Worm (Caenorhabditis elegans): ENCODE data around the gene srw-69.
"Not testable (repeated sequence)": the region's sequence is repeated elsewhere in the genome, so short reads cannot be mapped to it uniquely, and the experiment has no call there.

The srw-69 gene

DNA sequence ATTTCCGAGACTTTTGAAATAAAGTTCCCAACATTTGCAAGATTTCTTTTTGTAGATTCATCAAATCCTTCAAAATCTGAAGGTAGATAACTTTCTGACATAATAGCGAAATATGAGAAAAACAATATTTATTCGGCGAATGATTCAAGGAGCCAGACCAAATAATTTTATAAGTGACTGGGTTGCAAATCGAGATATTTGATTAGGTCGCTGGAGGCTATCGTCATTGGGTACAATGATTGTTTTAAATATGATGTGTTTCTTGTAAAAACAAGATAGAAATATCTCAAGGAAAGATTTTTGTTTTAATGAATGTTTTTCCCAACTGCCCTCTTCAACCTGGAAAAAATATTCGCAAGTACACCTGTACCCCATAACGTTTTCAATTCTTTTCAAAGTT is at the start of gene srw-69:
Gene srw-69, minus strand, starts transcription at position 101 of the 400 bp plus-strand sequence.
- TF ChIP-seq him-1 (tag; optimal IDR thresholded peaks at IDR 0.05), result no peak
- no peak for TF ChIP-seq dao-5 (tag; optimal IDR thresholded peaks at IDR 0.05)
- TF ChIP-seq W03F9.2 (tag; optimal IDR thresholded peaks at IDR 0.05), result no peak

DNA sequence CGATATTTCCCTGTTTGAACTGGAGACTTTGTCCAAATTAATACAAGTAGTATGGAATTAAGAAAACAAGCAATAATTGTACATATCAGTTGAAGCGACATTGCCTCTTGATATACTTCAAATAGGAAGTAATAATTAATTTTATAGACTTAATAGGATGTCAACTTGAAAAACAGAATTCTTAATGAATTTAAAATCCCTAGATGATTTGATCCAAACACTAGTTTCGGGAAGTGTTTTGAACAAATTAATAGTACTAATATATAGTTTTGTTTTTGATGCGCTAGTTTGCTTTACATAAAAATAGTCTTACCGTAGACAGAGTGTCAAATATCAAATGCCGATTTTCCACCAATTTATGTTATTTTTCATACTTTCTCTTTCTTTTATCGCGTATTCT is 49.6 kb upstream of the srw-69 start, which contains the start of gene str-190:
Gene str-190, minus strand, starts transcription at position 101 of the 400 bp plus-strand sequence.
- TF ChIP-seq W03F9.2 (tag; optimal IDR thresholded peaks at IDR 0.05) (no peak), dao-5 (tag; optimal IDR thresholded peaks at IDR 0.05) (no peak), him-1 (tag; optimal IDR thresholded peaks at IDR 0.05) (no peak)

DNA sequence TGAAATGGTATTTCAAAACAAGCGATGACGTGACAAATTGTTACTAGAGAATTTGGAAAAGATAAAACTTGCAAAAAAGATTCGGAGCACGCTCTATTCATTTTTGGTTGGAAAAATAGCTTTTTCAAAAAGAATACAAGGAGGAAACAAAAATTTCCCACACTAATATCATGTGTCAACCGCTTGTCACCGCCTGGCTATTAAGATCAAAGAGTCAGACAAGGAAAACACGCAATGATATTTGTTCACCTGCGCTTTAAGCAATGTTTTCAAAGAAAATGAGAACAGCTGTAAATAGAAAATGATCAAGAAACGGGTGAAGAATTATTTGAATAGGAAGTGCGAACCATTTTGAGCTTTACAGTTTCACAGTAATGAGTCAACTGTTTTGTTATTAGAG is 48.0 kb upstream of the srw-69 start, which contains the start of gene srh-125:
Gene srh-125, minus strand, starts transcription at position 101 of the 400 bp plus-strand sequence.
- TF ChIP-seq W03F9.2 (tag; optimal IDR thresholded peaks at IDR 0.05) (no peak), him-1 (tag; optimal IDR thresholded peaks at IDR 0.05) (no peak), dao-5 (tag; optimal IDR thresholded peaks at IDR 0.05) (no peak)

- TF ChIP-seq dao-5 (tag; optimal IDR thresholded peaks at IDR 0.05) (no peak), W03F9.2 (tag; optimal IDR thresholded peaks at IDR 0.05) (no peak), him-1 (tag; optimal IDR thresholded peaks at IDR 0.05) (no peak)
Measured at ce11 chrV:7472815-7473214, 44.0 kb upstream of the srw-69 start, which contains the start of gene str-28. TSS of gene str-28 (minus strand) at chrV:7472915.

- no peak for TF ChIP-seq W03F9.2 (tag; optimal IDR thresholded peaks at IDR 0.05)
- no peak for TF ChIP-seq dao-5 (tag; optimal IDR thresholded peaks at IDR 0.05)
- no peak for TF ChIP-seq him-1 (tag; optimal IDR thresholded peaks at IDR 0.05)
Measured at ce11 chrV:7465509-7465908, 36.7 kb upstream of the srw-69 start, which contains the start of gene F25E5.1. TSS of gene F25E5.1 (plus strand) at chrV:7465884.

- TF ChIP-seq dao-5 (tag; optimal IDR thresholded peaks at IDR 0.05) (no peak), him-1 (tag; optimal IDR thresholded peaks at IDR 0.05) (no peak)
Measured at ce11 chrV:7464696-7465095, 35.9 kb upstream of the srw-69 start, which contains the start of gene srh-89. TSS of gene srh-89 (minus strand) at chrV:7464796.

DNA sequence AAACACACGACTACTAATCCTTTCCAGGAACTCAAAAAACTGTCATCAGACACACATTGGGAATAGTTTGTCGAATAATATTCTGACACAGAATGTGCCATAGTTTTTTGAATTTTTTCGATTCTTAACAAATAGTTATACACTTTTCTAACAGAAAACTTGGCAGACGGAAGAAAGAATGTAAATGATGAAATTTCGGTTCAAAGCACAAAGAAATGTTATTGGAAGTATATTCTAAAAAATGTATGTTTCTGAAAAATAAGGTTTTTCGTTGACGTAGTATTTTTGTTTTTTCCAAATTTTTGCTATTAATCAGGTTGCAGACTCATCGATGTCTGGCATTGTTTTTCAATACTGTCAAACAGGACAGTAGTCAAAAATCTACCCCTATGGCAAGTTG is 32.1 kb upstream of the srw-69 start, which contains the start of gene srh-92:
Gene srh-92, minus strand, starts transcription at position 101 of the 400 bp plus-strand sequence.
- no peak for TF ChIP-seq him-1 (tag; optimal IDR thresholded peaks at IDR 0.05)
- TF ChIP-seq W03F9.2 (tag; optimal IDR thresholded peaks at IDR 0.05), result no peak
- no peak for TF ChIP-seq dao-5 (tag; optimal IDR thresholded peaks at IDR 0.05)

DNA sequence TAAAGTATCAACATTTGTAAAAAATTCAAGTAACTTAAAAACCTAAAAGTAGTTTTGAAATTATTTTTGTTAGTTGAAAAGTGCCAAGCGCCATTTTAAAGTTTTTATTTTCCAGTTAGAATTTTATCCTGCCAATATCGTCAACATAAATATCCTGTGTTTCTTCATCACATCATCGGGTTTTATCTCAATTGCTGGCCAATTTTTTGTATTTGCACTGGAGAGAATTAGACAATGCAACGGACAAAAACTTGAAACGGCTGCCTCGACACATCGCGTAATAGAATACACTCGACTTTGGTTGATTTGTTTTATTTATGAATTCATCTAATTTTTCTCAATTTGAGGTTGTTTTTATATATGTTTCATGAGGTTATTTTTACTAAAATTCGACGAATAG is 26.2 kb upstream of the srw-69 start, which contains the start of gene F25E5.2:
Gene F25E5.2, plus strand, starts transcription at position 301 of the 400 bp plus-strand sequence.
- TF ChIP-seq W03F9.2 (tag; optimal IDR thresholded peaks at IDR 0.05), result no peak
- TF ChIP-seq him-1 (tag; optimal IDR thresholded peaks at IDR 0.05), result no peak
- no peak for TF ChIP-seq dao-5 (tag; optimal IDR thresholded peaks at IDR 0.05)

DNA sequence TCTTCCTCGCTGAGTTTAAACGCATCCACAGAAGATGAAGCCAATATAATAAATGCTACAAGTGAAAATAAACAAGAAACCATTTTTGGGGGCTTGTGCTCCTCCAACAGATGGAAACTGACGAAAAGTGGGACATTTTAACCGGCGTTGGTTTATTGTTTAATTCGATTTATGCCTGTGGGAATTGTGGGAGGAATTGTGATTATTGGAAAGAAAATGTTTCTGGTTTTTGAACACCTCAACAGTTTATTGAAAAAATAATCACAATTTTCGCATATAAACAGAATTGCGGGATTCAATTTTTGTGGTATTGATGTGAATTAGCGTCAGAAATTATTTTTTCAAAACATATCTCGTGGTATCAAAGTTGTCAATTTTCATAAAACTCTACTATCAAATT is 25.5 kb upstream of the srw-69 start, which contains the start of gene try-8:
Gene try-8, minus strand, starts transcription at position 101 of the 400 bp plus-strand sequence.
- TF ChIP-seq dao-5 (tag; optimal IDR thresholded peaks at IDR 0.05) (no peak), W03F9.2 (tag; optimal IDR thresholded peaks at IDR 0.05) (no peak), him-1 (tag; optimal IDR thresholded peaks at IDR 0.05) (no peak)

DNA sequence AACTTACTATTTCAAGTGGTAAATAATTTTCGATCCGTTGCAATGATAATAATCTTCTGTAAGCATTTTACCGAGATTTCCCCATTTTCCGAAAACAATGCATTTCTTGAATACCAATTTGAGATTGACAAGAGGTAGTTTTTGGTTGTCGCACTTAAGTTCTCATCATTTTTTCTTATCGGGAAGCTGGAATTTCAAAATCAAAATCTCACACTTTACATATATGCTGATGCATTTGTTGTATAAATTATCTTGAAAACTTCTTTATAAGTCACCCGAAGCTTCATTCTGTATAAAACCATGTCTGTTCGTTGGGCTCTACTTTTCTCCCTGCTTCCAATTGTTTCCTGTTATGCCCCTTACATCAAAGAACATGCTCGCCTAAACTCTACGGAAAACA is 22.6 kb upstream of the srw-69 start, which contains the start of gene try-11:
Gene try-11, plus strand, starts transcription at position 301 of the 400 bp plus-strand sequence.
- TF ChIP-seq dao-5 (tag; optimal IDR thresholded peaks at IDR 0.05), result no peak
- TF ChIP-seq him-1 (tag; optimal IDR thresholded peaks at IDR 0.05), result no peak
- TF ChIP-seq W03F9.2 (tag; optimal IDR thresholded peaks at IDR 0.05), result no peak

ce11 chrV:7449303-7449827 is 20.6 kb upstream of the srw-69 start, which contains the start of gene try-12:
TSS of gene try-12 (plus strand) at chrV:7449353.
- no peak for TF ChIP-seq dao-5 (tag; optimal IDR thresholded peaks at IDR 0.05)
- no peak for TF ChIP-seq him-1 (tag; optimal IDR thresholded peaks at IDR 0.05)
- TF ChIP-seq W03F9.2 (tag; optimal IDR thresholded peaks at IDR 0.05), result no peak

DNA sequence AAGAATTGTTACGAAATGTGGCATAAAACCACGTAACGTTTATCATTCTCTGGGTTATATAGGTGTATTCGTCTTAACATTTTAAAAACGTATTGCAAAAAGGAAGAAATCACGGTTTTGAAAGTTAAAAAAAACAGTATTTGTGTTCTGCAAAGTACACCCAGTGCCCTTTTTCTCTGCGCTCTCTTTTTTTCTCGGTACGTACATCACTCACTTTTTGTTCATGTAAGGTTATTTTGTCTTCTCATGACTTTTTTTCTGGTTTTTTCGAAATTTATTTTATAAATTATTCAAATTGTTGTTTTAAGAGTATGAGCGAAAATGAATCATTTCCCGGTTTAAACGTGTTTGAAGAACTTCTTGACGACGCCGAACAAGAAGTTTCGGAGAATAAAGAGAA is 18.2 kb upstream of the srw-69 start, which contains the start of gene F25E5.5:
Gene F25E5.5, plus strand, starts transcription at position 301 of the 400 bp plus-strand sequence.
- no peak for TF ChIP-seq dao-5 (tag; optimal IDR thresholded peaks at IDR 0.05)
- no peak for TF ChIP-seq W03F9.2 (tag; optimal IDR thresholded peaks at IDR 0.05)

DNA sequence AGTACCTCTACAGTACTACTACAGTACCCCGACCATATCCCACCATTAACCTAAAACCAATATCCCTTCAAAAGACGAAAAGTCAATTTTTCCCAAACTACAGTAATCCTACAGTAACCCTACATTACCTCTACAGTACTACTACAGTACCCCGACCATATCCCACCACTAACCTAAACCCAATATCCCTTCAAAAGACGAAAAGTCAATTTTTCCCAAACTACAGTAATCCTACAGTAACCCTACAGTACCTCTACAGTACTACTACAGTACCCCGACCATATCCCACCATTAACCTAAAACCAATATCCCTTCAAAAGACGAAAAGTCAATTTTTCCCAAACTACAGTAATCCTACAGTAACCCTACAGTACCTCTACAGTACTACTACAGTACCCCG is 15.6 kb upstream of the srw-69 start, which contains the start of gene nhr-141:
Gene nhr-141, plus strand, starts transcription at position 331 of the 400 bp plus-strand sequence.
- not testable (repeated sequence) for TF ChIP-seq him-1, W03F9.2, dao-5 (tag; optimal IDR thresholded peaks at IDR 0.05)

- no peak for TF ChIP-seq him-1 (tag; optimal IDR thresholded peaks at IDR 0.05)
- TF ChIP-seq W03F9.2 (tag; optimal IDR thresholded peaks at IDR 0.05), result no peak
- no peak for TF ChIP-seq dao-5 (tag; optimal IDR thresholded peaks at IDR 0.05)
Measured at ce11 chrV:7439807-7440206, 11.0 kb upstream of the srw-69 start, which contains the start of gene try-13. TSS of gene try-13 (plus strand) at chrV:7440107.
